Fruit fly (Drosophila melanogaster): Measurements from ENCODE around the gene Cad96Ca.

Cad96Ca gene

DNA sequence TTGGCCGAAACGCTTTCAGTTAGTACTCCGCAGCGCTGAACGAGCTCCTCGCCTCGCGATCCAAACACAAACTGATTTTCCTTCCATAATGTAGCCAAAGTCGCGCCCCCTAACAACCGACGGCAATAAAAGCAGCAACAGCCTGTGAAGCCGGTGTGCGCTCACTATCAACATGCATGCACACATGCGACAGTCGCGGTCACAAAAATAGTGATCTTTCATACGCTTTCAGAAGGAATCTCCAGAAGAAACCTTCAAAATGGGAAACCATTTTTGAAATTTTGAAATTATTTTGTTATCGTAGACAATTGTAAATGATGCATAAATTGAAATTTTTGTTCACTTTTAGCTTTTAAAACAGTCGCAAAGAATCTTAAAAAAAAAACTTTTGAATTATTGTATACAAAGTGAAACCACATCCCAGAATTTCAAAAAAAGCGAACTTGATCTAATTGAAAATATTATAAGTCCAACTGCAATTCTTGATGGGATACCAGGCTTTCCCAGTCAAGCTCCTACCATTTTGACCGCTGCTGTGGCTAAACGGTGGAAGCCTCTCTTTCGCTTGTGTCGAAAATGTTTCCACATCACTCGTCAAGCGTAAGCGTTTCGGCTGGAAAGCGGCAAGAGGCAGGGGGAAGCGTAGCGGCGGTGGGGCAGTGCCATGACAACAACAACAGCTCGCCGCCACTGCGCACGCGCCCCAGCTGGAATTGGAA lies 24.3 kb upstream of the Cad96Ca start, which contains the start of gene Cad96Cb (continued):
- TF ChIP-seq HmgD (GFP tag; optimal IDR thresholded peaks at IDR 0.05) (peak; percentile 28), CG9932 (GFP tag; IDR thresholded peaks at IDR 0.05) (no peak), dpn (GFP tag; optimal IDR thresholded peaks at IDR 0.05) (peak; percentile 66 to 80), Nf-YB (GFP tag; optimal IDR thresholded peaks at IDR 0.05) (peak; percentile 67), ftz-f1 (GFP tag; optimal IDR thresholded peaks at IDR 0.05) (no peak), CG16815 (GFP tag; optimal IDR thresholded peaks at IDR 0.05) (peak; percentile 79), lbe (GFP tag; optimal IDR thresholded peaks at IDR 0.05) (no peak), BtbVII (GFP tag; optimal IDR thresholded peaks at IDR 0.05) (peak; percentile 63), twi (tag; optimal IDR thresholded peaks at IDR 0.05) (peak; percentile 78), CkIIα-i1 (GFP tag; IDR thresholded peaks at IDR 0.05) (no peak), CG13287 (GFP tag; IDR thresholded peaks at IDR 0.05; ENCODE audit: partially characterized antibody) (no peak), Asciz (GFP tag; optimal IDR thresholded peaks at IDR 0.05) (peak; percentile 91), CG13123 (GFP tag; optimal IDR thresholded peaks at IDR 0.05) (peak; percentile 7), CG4820 (GFP tag; optimal IDR thresholded peaks at IDR 0.05) (peak; percentile 89), CG1647 (GFP tag; optimal IDR thresholded peaks at IDR 0.05) (peak; percentile 32), ro (GFP tag; IDR thresholded peaks at IDR 0.05) (no peak), sna (GFP tag; IDR thresholded peaks at IDR 0.05; ENCODE audit: partially characterized antibody) (no peak), ac (GFP tag; optimal IDR thresholded peaks at IDR 0.05) (peak; percentile 43), Med (GFP tag) (peak; percentile 93), CG3281 (GFP tag; optimal IDR thresholded peaks at IDR 0.05) (no peak), Dfd (GFP tag; optimal IDR thresholded peaks at IDR 0.05) (no peak), CG8281 (tag; optimal IDR thresholded peaks at IDR 0.05) (peak; percentile 68), psq (GFP tag; optimal IDR thresholded peaks at IDR 0.05) (no peak), abd-A (tag; optimal IDR thresholded peaks at IDR 0.05) (no peak), PHDP (tag; optimal IDR thresholded peaks at IDR 0.05) (peak; percentile 19), CG1792 (GFP tag; optimal IDR thresholded peaks at IDR 0.05) (peak; percentile 63), Dek (tag; optimal IDR thresholded peaks at IDR 0.05) (peak; percentile 46), Bgb (GFP tag; IDR thresholded peaks at IDR 0.05; ENCODE audit: partially characterized antibody) (no peak), tin (GFP tag; optimal IDR thresholded peaks at IDR 0.05) (peak; percentile 89), CG12071 (GFP tag; optimal IDR thresholded peaks at IDR 0.05) (peak; percentile 43), CG6765 (GFP tag; optimal IDR thresholded peaks at IDR 0.05) (peak; percentile 63), CG7745 (tag; optimal IDR thresholded peaks at IDR 0.05) (no peak), CG1233 (GFP tag; optimal IDR thresholded peaks at IDR 0.05) (peak; percentile 85), kni (GFP tag; optimal IDR thresholded peaks at IDR 0.05) (peak; percentile 53), tna (GFP tag; IDR thresholded peaks at IDR 0.05; ENCODE audit: partially characterized antibody) (0 out of 2 replicates have a peak, but pooled peaks have one; percentile 32), insv (GFP tag; optimal IDR thresholded peaks at IDR 0.05) (peak in 1 of 2 experiments; percentile 3), sob (GFP tag; IDR thresholded peaks at IDR 0.05) (no peak), CG2120 (GFP tag; optimal IDR thresholded peaks at IDR 0.05) (no peak), CG18619 (GFP tag; optimal IDR thresholded peaks at IDR 0.05) (peak; percentile 82), D (optimal IDR thresholded peaks at IDR 0.05) (no peak), D (GFP tag; optimal IDR thresholded peaks at IDR 0.05) (peak; percentile 92), Vsx1 (GFP tag; optimal IDR thresholded peaks at IDR 0.05) (peak; percentile 75), CG12391 (tag; optimal IDR thresholded peaks at IDR 0.05) (peak; percentile 84), dimm (GFP tag; IDR thresholded peaks at IDR 0.05) (no peak), Ravus (GFP tag; IDR thresholded peaks at IDR 0.05) (no peak), CG4617 (GFP tag; optimal IDR thresholded peaks at IDR 0.05; ENCODE audit: borderline replicate concordance) (peak; percentile 59), yki (optimal IDR thresholded peaks at IDR 0.05) (no peak), CG1602 (GFP tag; optimal IDR thresholded peaks at IDR 0.05) (peak; percentile 73), CG13424 (tag; optimal IDR thresholded peaks at IDR 0.05) (peak; percentile 86)
